Worm (Caenorhabditis elegans): Measurements from ENCODE around the gene ptr-20.

Gene ptr-20

ce11 chrII:15203398-15204068, 45.6 kb downstream of the ptr-20 start:
- TF ChIP-seq snpc-4 (tag; optimal IDR thresholded peaks at IDR 0.05) (no peak), lin-13 (GFP tag; optimal IDR thresholded peaks at IDR 0.05) (peak; percentile 15), nhr-77 (tag; optimal IDR thresholded peaks at IDR 0.05) (no peak), lir-3 (tag; optimal IDR thresholded peaks at IDR 0.05) (no peak), fos-1 (tag; optimal IDR thresholded peaks at IDR 0.05) (no peak), nhr-237 (tag; optimal IDR thresholded peaks at IDR 0.05) (no peak), ces-1 (GFP tag; optimal IDR thresholded peaks at IDR 0.05) (no peak), F49E8.2 (tag; optimal IDR thresholded peaks at IDR 0.05; ENCODE audit: borderline replicate concordance) (no peak), ztf-7 (tag; optimal IDR thresholded peaks at IDR 0.05) (no peak), dmd-8 (GFP tag; IDR thresholded peaks at IDR 0.05) (no peak), mes-2 (tag; optimal IDR thresholded peaks at IDR 0.05; ENCODE audit: poor library complexity, severe bottlenecking) (no peak), arid-1 (GFP tag; conservative IDR thresholded peaks at IDR 0.05) (no peak), dve-1 (tag; optimal IDR thresholded peaks at IDR 0.05; ENCODE audit: insufficient read depth) (peak; percentile 19), hlh-30 (tag; optimal IDR thresholded peaks at IDR 0.05; ENCODE audit: insufficient read depth) (peak; percentile 66), T20F7.1 (GFP tag; optimal IDR thresholded peaks at IDR 0.05) (no peak), pqm-1 (tag; optimal IDR thresholded peaks at IDR 0.05) (no peak), php-3 (GFP tag; IDR thresholded peaks at IDR 0.05) (no peak), hlh-11 (tag; optimal IDR thresholded peaks at IDR 0.05) (peak; percentile 18), zfp-2 (tag; optimal IDR thresholded peaks at IDR 0.05) (no peak), set-16 (GFP tag; IDR thresholded peaks at IDR 0.05) (peak; percentile 24; the same call in 1 of the 2 replicates), nhr-25 (tag; optimal IDR thresholded peaks at IDR 0.05; ENCODE audit: borderline replicate concordance, insufficient read depth) (peak; percentile 1), aha-1 (tag) (peak; percentile 82), zip-2 (tag; optimal IDR thresholded peaks at IDR 0.05) (no peak), daf-16 (GFP tag; optimal IDR thresholded peaks at IDR 0.05) (no peak), daf-16 (tag; optimal IDR thresholded peaks at IDR 0.05) (peak; percentile 25), egl-27 (tag; optimal IDR thresholded peaks at IDR 0.05) (no peak), mdl-1 (tag; optimal IDR thresholded peaks at IDR 0.05) (no peak), mep-1 (tag; optimal IDR thresholded peaks at IDR 0.05) (peak; percentile 41), nhr-76 (tag; optimal IDR thresholded peaks at IDR 0.05) (no peak), ceh-44 (GFP tag; IDR thresholded peaks at IDR 0.05) (no peak), ZK546.5 (tag; optimal IDR thresholded peaks at IDR 0.05) (no peak), dmd-6 (GFP tag; IDR thresholded peaks at IDR 0.05) (no peak), mxl-2 (GFP tag; conservative IDR thresholded peaks at IDR 0.05) (no peak), zip-11 (GFP tag; IDR thresholded peaks at IDR 0.05) (no peak), Y75B8A.6 (GFP tag; IDR thresholded peaks at IDR 0.05) (no peak), vab-7 (GFP tag; IDR thresholded peaks at IDR 0.05) (no peak), attf-4 (tag; optimal IDR thresholded peaks at IDR 0.05) (no peak), daf-19 (GFP tag; conservative IDR thresholded peaks at IDR 0.05) (no peak), fkh-10 (GFP tag; optimal IDR thresholded peaks at IDR 0.05) (no peak), unc-130 (GFP tag; optimal IDR thresholded peaks at IDR 0.05) (no peak), saeg-2 (GFP tag; IDR thresholded peaks at IDR 0.05) (no peak), unc-62 (GFP tag; optimal IDR thresholded peaks at IDR 0.05 in 1 of 2) (peak in 1 of 2 experiments; percentile 7), unc-62 (tag; optimal IDR thresholded peaks at IDR 0.05) (no peak), madf-5 (GFP tag; IDR thresholded peaks at IDR 0.05) (no peak), lim-7 (GFP tag; IDR thresholded peaks at IDR 0.05) (no peak), madf-9 (GFP tag; conservative IDR thresholded peaks at IDR 0.05) (peak; percentile 84), Y48G9A.11 (GFP tag; IDR thresholded peaks at IDR 0.05) (no peak), sdz-12 (GFP tag; optimal IDR thresholded peaks at IDR 0.05) (no peak), F37D6.2 (tag; optimal IDR thresholded peaks at IDR 0.05) (no peak), T26A8.4 (GFP tag; IDR thresholded peaks at IDR 0.05) (no peak), D1046.2 (GFP tag; IDR thresholded peaks at IDR 0.05) (no peak)

Measured in whole organism, L4 larva.